Worm (Caenorhabditis elegans) whole organism, L2 larva: ENCODE data around the gene C52E4.12.
A peak's percentile ranks its signal among the peaks of the same experiment; 100 is the strongest.

ENCODE experiments used
- F13H6.1 ChIP-seq: sonication (generic microtip); optimal IDR thresholded peaks from 2 replicates; lab custom pipeline; 2016; ENCODE audit warnings: missing genetic modification characterization, missing compliant biosample characterization
- Y55F3AM.14 ChIP-seq: fragments of 200-800 bp; sonication (Bioruptor generic); optimal IDR thresholded peaks from 2 replicates; lab custom pipeline; 2018; ENCODE audit warnings: mild to moderate bottlenecking, missing genetic modification characterization, missing compliant biosample characterization
- ZK546.5 ChIP-seq: sonication (generic microtip); optimal IDR thresholded peaks from 2 replicates; lab custom pipeline; 2017; ENCODE audit warnings: missing biosample characterization, missing genetic modification characterization
- aly-2 ChIP-seq: fragments of 150-350 bp; optimal IDR thresholded peaks from 2 replicates; lab custom pipeline; 2014; ENCODE audit warnings: missing biosample characterization, missing genetic modification characterization
- ama-1 ChIP-seq: fragments of 150-350 bp; optimal IDR thresholded peaks from 2 replicates; lab custom pipeline; 2018; ENCODE audit warnings: inconsistent platforms
- blmp-1 ChIP-seq: sonication (generic microtip); optimal IDR thresholded peaks from 2 replicates; lab custom pipeline; 2017; ENCODE audit warnings: missing genetic modification characterization, mild to moderate bottlenecking, missing compliant biosample characterization, antibody characterized with exemption, moderate library complexity; ENCODE audit not compliant: insufficient read depth
- ceh-16 ChIP-seq: fragments of 150-350 bp; optimal IDR thresholded peaks from 2 replicates; lab custom pipeline; 2014; ENCODE audit warnings: missing biosample characterization, missing genetic modification characterization
- crh-2 ChIP-seq: sonication (generic microtip); optimal IDR thresholded peaks from 2 replicates; lab custom pipeline; 2017; ENCODE audit warnings: missing biosample characterization, missing genetic modification characterization
- dmd-4 ChIP-seq: sonication (generic microtip); optimal IDR thresholded peaks from 2 replicates; lab custom pipeline; 2017; ENCODE audit warnings: missing biosample characterization, missing genetic modification characterization
- elt-1 ChIP-seq: fragments of 150-350 bp; optimal IDR thresholded peaks from 2 replicates; lab custom pipeline; 2014; ENCODE audit warnings: missing biosample characterization, missing genetic modification characterization
- fos-1 ChIP-seq: fragments of 150-350 bp; optimal IDR thresholded peaks from 2 replicates; lab custom pipeline; 2014; ENCODE audit warnings: missing biosample characterization, missing genetic modification characterization
- gmeb-1 ChIP-seq: fragments of 150-350 bp; optimal IDR thresholded peaks from 2 replicates; lab custom pipeline; 2014; ENCODE audit warnings: missing biosample characterization, missing genetic modification characterization
- lin-11 ChIP-seq: fragments of 150-350 bp; sonication (generic microtip); optimal IDR thresholded peaks from 2 replicates; lab custom pipeline; 2014; ENCODE audit warnings: missing biosample characterization, missing genetic modification characterization, inconsistent platforms, mixed read lengths
- lin-13 ChIP-seq: fragments of 150-350 bp; optimal IDR thresholded peaks from 2 replicates; lab custom pipeline; 2014; ENCODE audit warnings: missing biosample characterization, missing genetic modification reagents, missing genetic modification characterization
- lin-39 ChIP-seq: fragments of 150-350 bp; optimal IDR thresholded peaks from 2 replicates; lab custom pipeline; 2014; ENCODE audit warnings: missing biosample characterization, missing genetic modification reagents, missing genetic modification characterization
- lsy-2 ChIP-seq, 2 experiments: fragments of 150-350 bp in 1 of 2; sonication (generic microtip) in 1 of 2; optimal IDR thresholded peaks; 2 replicates each; lab custom pipeline; 2014 to 2017; ENCODE audit warnings: missing biosample characterization in 2 of 2, missing genetic modification characterization in 2 of 2
- mbf-1 ChIP-seq: sonication (generic microtip); optimal IDR thresholded peaks from 2 replicates; lab custom pipeline; 2017; ENCODE audit warnings: missing biosample characterization, missing genetic modification characterization
- mdl-1 ChIP-seq, 2 experiments: fragments of 150-350 bp in 1 of 2; sonication (generic microtip) in 1 of 2; optimal IDR thresholded peaks; 2 replicates each; lab custom pipeline; 2017; ENCODE audit warnings: missing biosample characterization in 2 of 2, missing genetic modification characterization in 2 of 2
- nhr-11 ChIP-seq: fragments of 150-350 bp; optimal IDR thresholded peaks from 2 replicates; lab custom pipeline; 2014; ENCODE audit warnings: missing biosample characterization, missing genetic modification characterization
- nhr-12 ChIP-seq: fragments of 150-350 bp; optimal IDR thresholded peaks from 2 replicates; lab custom pipeline; 2014; ENCODE audit warnings: missing biosample characterization, missing genetic modification characterization
- nhr-129 ChIP-seq: fragments of 150-350 bp; optimal IDR thresholded peaks from 2 replicates; lab custom pipeline; 2014; ENCODE audit warnings: missing biosample characterization, missing genetic modification characterization
- nhr-23 ChIP-seq: fragments of 150-350 bp; optimal IDR thresholded peaks from 2 replicates; lab custom pipeline; 2014; ENCODE audit warnings: missing biosample characterization, missing genetic modification reagents, missing genetic modification characterization
- nhr-6 ChIP-seq: fragments of 150-350 bp; optimal IDR thresholded peaks from 2 replicates; lab custom pipeline; 2014; ENCODE audit warnings: missing biosample characterization, missing genetic modification characterization
- nhr-77 ChIP-seq: fragments of 150-350 bp; optimal IDR thresholded peaks from 2 replicates; lab custom pipeline; 2014; ENCODE audit warnings: missing biosample characterization, missing genetic modification characterization
- peb-1 ChIP-seq: fragments of 150-350 bp; optimal IDR thresholded peaks from 2 replicates; lab custom pipeline; 2014; ENCODE audit warnings: missing biosample characterization, missing genetic modification characterization
- sem-4 ChIP-seq: fragments of 150-350 bp; optimal IDR thresholded peaks from 2 replicates; lab custom pipeline; 2014; ENCODE audit warnings: missing biosample characterization, missing genetic modification reagents, missing genetic modification characterization
- skn-1 ChIP-seq: sonication (generic microtip); optimal IDR thresholded peaks from 2 replicates; lab custom pipeline; 2017; ENCODE audit warnings: missing biosample characterization, missing genetic modification characterization
- sma-3 ChIP-seq: sonication (generic microtip); optimal IDR thresholded peaks from 2 replicates; lab custom pipeline; 2016; ENCODE audit warnings: missing genetic modification reagents, missing genetic modification characterization, missing compliant biosample characterization
- snpc-4 ChIP-seq: fragments of 150-350 bp; optimal IDR thresholded peaks from 2 replicates; lab custom pipeline; 2014; ENCODE audit warnings: missing biosample characterization, missing genetic modification characterization
- unc-55 ChIP-seq: fragments of 150-350 bp; sonication (generic microtip); optimal IDR thresholded peaks from 3 replicates; lab custom pipeline; 2014; ENCODE audit warnings: missing biosample characterization, missing genetic modification reagents, missing genetic modification characterization
- ztf-4 ChIP-seq: fragments of 150-350 bp; optimal IDR thresholded peaks from 2 replicates; lab custom pipeline; 2014; ENCODE audit warnings: missing biosample characterization, missing genetic modification characterization

C52E4.12 gene

DNA sequence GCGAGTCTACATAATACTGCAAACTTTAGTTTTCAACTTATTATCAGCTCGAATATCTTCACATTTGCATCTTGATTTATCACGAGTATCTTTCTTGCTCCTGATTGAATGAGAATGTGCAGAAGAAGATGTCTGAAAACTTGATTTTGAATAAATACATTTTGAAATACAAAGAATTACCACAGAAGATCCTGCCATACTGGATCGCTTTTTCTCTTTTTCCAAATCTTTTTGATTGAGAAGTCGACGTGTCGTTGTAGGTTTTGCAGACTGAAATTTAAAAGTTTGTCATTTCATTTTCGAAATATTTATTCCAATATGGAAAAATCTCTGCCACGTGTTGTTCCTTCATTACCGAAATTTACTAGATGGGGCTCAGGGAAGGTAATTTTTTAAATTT, at the start of gene C52E4.12:
C52E4.12 (plus strand) TSS at position 301 of the 400 bp plus-strand sequence.
- TF ChIP-seq sem-4 (tag; lab: Kevin White, UChicago) (no peak), ztf-4 (tag; lab: Kevin White, UChicago) (no peak), ZK546.5 (tag; lab: Kevin White, UChicago) (no peak), fos-1 (no peak), nhr-12 (tag; lab: Kevin White, UChicago) (no peak), peb-1 (no peak), mdl-1 (tag; optimal IDR thresholded peaks at IDR 0.05; lab: Kevin White, UChicago) (no peak), nhr-77 (no peak), lin-11 (no peak)

DNA sequence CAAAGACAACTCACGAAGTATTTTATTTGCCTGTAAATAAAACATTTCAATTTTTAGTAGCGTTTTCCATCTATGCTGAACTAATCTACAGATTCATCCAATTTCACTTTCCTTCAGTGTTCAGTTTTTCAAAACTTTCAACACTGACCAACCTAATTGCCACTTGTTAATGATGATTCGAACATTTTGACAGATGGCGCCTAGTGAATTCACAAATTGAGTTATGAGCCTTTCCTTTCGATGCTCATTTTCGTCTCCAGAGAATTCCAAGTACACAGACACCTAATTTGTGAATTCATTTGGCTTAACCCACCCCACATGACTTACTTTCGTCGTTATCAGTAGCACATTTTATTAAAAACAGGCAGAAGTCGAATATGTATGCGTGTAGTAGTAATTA, 49.1 kb upstream of the C52E4.12 start:
- no peak for TF ChIP-seq aly-2
- TF ChIP-seq ZK546.5 (tag; lab: Kevin White, UChicago), result no peak
- TF ChIP-seq nhr-11, result no peak
- no peak for TF ChIP-seq nhr-12 (tag; lab: Kevin White, UChicago)
- no peak for TF ChIP-seq nhr-6
- TF ChIP-seq blmp-1, result no peak
- TF ChIP-seq nhr-23, result no peak
- TF ChIP-seq fos-1, result no peak
- no peak for TF ChIP-seq gmeb-1 (tag; lab: Kevin White, UChicago)
- TF ChIP-seq ceh-16 (tag; lab: Kevin White, UChicago), result no peak
- TF ChIP-seq, all 48 proteins: peak for 0

DNA sequence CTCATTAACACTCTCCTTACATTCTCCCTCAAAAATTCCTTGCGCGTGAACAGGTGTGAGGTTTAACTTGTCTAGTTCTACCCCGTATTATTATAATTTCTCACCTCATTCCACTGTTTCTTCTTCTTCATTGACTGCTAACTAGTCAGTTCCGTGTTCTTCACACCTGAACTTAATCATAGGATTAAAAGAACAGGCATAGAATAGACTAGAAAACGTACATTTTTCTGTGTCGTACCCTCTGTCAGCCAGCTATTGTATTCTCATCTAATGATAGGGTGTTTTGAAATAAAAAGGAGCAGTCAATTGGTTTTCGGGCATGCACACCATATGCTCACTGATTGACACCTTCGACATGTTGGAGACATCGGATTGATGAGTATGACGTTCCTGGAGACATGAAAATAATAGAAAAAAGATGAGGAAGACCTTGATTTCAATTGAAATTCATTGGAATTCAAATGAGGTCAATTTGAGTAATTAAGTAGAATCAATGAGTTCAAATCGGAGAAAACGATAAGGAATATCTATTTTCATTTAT, 48.5 kb upstream of the C52E4.12 start:
- TF ChIP-seq crh-2 (no peak), lin-39 (tag; lab: Kevin White, UChicago) (no peak), skn-1 (tag; lab: Kevin White, UChicago) (no peak), mdl-1 (tag; optimal IDR thresholded peaks at IDR 0.05; lab: Kevin White, UChicago) (no peak), blmp-1 (no peak), mbf-1 (tag; lab: Kevin White, UChicago) (no peak), Y55F3AM.14 (GFP tag; lab: Kevin White, UChicago) (no peak), sem-4 (tag; lab: Kevin White, UChicago) (no peak), ama-1 (lab: Kevin White, UChicago) (no peak), gmeb-1 (tag; lab: Kevin White, UChicago) (no peak)

DNA sequence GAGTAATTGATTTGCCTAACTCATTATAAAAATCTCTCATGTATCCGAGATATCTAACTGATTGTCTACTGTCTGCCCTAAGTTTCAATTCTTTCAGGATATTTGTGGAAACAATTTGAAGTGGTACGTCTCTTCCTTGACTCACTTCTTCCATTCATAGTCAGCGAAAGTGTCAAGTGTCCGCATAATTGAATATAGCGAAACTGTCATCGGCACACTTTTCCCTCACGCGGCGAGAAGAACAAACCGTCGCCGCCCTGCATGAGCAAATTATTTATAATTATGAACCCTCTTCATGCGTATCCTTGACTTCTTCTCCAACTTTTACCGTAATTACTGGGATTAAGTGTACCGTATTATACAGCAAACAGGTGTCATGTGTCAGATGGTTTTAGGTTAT, 47.4 kb upstream of the C52E4.12 start:
- TF ChIP-seq unc-55 (GFP tag; lab: Kevin White, UChicago), result no peak
- TF ChIP-seq nhr-77, result no peak
- TF ChIP-seq nhr-6, result no peak
- no peak for TF ChIP-seq nhr-11
- no peak for TF ChIP-seq sma-3 (GFP tag; lab: Kevin White, UChicago)
- TF ChIP-seq nhr-129 (tag; lab: Kevin White, UChicago), result no peak
- no peak for TF ChIP-seq dmd-4
- TF ChIP-seq F13H6.1 (tag; lab: Kevin White, UChicago), result no peak
- no peak for TF ChIP-seq mbf-1 (tag; lab: Kevin White, UChicago)
- TF ChIP-seq lsy-2 (tag; optimal IDR thresholded peaks at IDR 0.05; lab: Kevin White, UChicago), result no peak
- TF ChIP-seq lin-11, result no peak
- no peak for TF ChIP-seq mdl-1 (tag; optimal IDR thresholded peaks at IDR 0.05; lab: Kevin White, UChicago)
- TF ChIP-seq lin-13 (GFP tag; lab: Kevin White, UChicago), result no peak

DNA sequence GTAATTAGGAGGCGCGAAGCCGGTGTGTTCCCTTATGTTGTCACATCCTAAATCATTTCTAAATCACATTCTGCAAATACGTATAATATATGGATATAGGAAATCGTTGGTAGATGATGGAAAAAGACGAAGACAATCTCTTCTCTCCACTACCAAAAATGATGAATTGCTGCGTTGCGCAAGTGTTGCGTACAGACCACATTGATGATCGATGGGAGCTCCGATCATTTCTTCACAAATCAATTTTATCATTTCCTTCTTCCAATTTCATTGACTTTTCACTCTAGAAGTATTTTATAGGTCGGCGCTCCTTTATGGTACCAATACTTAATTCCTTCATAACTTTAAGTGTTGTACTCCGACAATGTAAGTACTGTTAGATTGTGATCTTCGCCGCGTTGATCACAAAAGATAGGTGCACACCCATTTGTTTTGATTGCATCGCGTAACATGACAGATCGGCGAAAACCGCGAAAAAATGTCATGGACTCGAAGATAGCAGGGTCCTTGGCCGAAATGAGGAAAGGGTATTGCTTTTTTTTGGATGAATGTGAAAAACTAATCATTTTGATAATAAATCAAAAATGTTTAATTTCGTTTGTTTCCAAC, 46.3 kb upstream of the C52E4.12 start:
- TF ChIP-seq snpc-4 (tag; lab: Kevin White, UChicago) (no peak), elt-1 (tag; lab: Kevin White, UChicago) (peak; percentile 24)

DNA sequence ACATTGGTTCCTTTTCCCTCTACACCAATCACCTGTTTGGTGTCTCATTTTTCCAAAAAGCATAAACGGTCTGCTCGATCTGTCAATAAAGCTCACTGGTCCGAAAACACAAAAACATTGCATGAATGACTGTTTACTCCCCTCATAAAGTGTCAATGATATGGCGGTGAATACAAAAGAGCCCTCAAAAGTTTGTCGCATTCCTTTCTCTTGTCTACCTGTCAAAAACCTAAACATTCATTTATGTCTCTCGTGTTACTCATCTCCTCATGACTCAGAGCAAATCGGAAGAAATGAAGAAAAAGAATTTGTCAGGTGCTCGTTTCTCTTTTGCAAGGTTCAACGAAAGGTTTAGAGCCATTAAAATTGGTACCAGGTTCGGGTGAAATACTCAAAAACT, 44.7 kb upstream of the C52E4.12 start:
- no peak for TF ChIP-seq Y55F3AM.14 (GFP tag; lab: Kevin White, UChicago)
- TF ChIP-seq, all 48 proteins: peak for 0
